Fruit fly (Drosophila melanogaster): Measurements from ENCODE around the gene CG33764.
A peak's percentile ranks its signal among the peaks of the same experiment; 100 is the strongest.

CG33764 gene

dm6 chr3L:4228187-4228836 is 39.0 kb downstream of the CG33764 start (continued):
- TF ChIP-seq sens (GFP tag): peak; percentile 100
- peak; percentile 34 for TF ChIP-seq CG13894 (tag; optimal IDR thresholded peaks at IDR 0.05)
- peak; percentile 87 for TF ChIP-seq Max (GFP tag; optimal IDR thresholded peaks at IDR 0.05)
- peak; percentile 97 for TF ChIP-seq CG17361 (GFP tag; IDR thresholded peaks at IDR 0.05)
- TF ChIP-seq Dfd (GFP tag; optimal IDR thresholded peaks at IDR 0.05): no peak
- TF ChIP-seq CG6689 (GFP tag; IDR thresholded peaks at IDR 0.05): peak; percentile 96
- TF ChIP-seq vnd (GFP tag; IDR thresholded peaks at IDR 0.05; ENCODE audit: partially characterized antibody): no peak
- TF ChIP-seq fd3F (GFP tag; optimal IDR thresholded peaks at IDR 0.05): peak; percentile 84
- TF ChIP-seq ro (GFP tag; IDR thresholded peaks at IDR 0.05): peak; percentile 88
- no peak for TF ChIP-seq hb (GFP tag; IDR thresholded peaks at IDR 0.05; ENCODE audit: partially characterized antibody)
- TF ChIP-seq da (GFP tag; optimal IDR thresholded peaks at IDR 0.05): peak; percentile 83
- TF ChIP-seq pzg (GFP tag; optimal IDR thresholded peaks at IDR 0.05): no peak
- TF ChIP-seq Chrac-16 (GFP tag; optimal IDR thresholded peaks at IDR 0.05): peak; percentile 95
- peak; percentile 98 for TF ChIP-seq Ptx1 (GFP tag; IDR thresholded peaks at IDR 0.05)
- TF ChIP-seq Myb (GFP tag; optimal IDR thresholded peaks at IDR 0.05): peak; percentile 80
- peak; percentile 90; the same call in 2 of the 3 replicates for TF ChIP-seq C15 (GFP tag; IDR thresholded peaks at IDR 0.05)
- no peak for TF ChIP-seq CG34224 (GFP tag; IDR thresholded peaks at IDR 0.05; ENCODE audit: partially characterized antibody)
- TF ChIP-seq Taf1 (GFP tag; IDR thresholded peaks at IDR 0.05): peak; percentile 81
- TF ChIP-seq Meics (GFP tag; optimal IDR thresholded peaks at IDR 0.05): peak; percentile 82
- peak; percentile 78 for TF ChIP-seq CG10321 (GFP tag; IDR thresholded peaks at IDR 0.05)
- TF ChIP-seq CG4730 (GFP tag; IDR thresholded peaks at IDR 0.05): peak; percentile 93
- TF ChIP-seq CG10431 (GFP tag; optimal IDR thresholded peaks at IDR 0.05): peak; percentile 92
- TF ChIP-seq toy (GFP tag; IDR thresholded peaks at IDR 0.05): peak; percentile 73
- peak; percentile 97 for TF ChIP-seq tin (GFP tag; optimal IDR thresholded peaks at IDR 0.05)
- TF ChIP-seq Sry-β (GFP tag; optimal IDR thresholded peaks at IDR 0.05): peak; percentile 57
- peak; percentile 85 for TF ChIP-seq CG7987 (GFP tag; optimal IDR thresholded peaks at IDR 0.05)
- peak; percentile 89 for TF ChIP-seq en (GFP tag; optimal IDR thresholded peaks at IDR 0.05)
- peak; percentile 94 for TF ChIP-seq CG10654 (GFP tag; optimal IDR thresholded peaks at IDR 0.05)
- TF ChIP-seq fd102C (GFP tag; optimal IDR thresholded peaks at IDR 0.05): peak; percentile 46
- TF ChIP-seq ind (GFP tag; optimal IDR thresholded peaks at IDR 0.05): peak; percentile 93
- TF ChIP-seq CG30403 (GFP tag; optimal IDR thresholded peaks at IDR 0.05): peak; percentile 95
- peak; percentile 97 for TF ChIP-seq CG16863 (GFP tag; optimal IDR thresholded peaks at IDR 0.05)
- peak; percentile 69 for TF ChIP-seq CG6854 (GFP tag; optimal IDR thresholded peaks at IDR 0.05)
- TF ChIP-seq CG7271 (tag; optimal IDR thresholded peaks at IDR 0.05): peak; percentile 81
- TF ChIP-seq amos (GFP tag; IDR thresholded peaks at IDR 0.05; ENCODE audit: partially characterized antibody): no peak
- TF ChIP-seq CG13424 (tag; optimal IDR thresholded peaks at IDR 0.05): peak; percentile 98
- TF ChIP-seq CG4820 (GFP tag; optimal IDR thresholded peaks at IDR 0.05): peak; percentile 97
- TF ChIP-seq sqz (GFP tag; optimal IDR thresholded peaks at IDR 0.05): peak; percentile 92
- peak; percentile 78 for TF ChIP-seq sd (tag; optimal IDR thresholded peaks at IDR 0.05)
- TF ChIP-seq Usf (GFP tag; optimal IDR thresholded peaks at IDR 0.05): peak; percentile 78
- peak; percentile 97 for TF ChIP-seq stc (GFP tag; IDR thresholded peaks at IDR 0.05)
- TF ChIP-seq cad (GFP tag; optimal IDR thresholded peaks at IDR 0.05): no peak
- TF ChIP-seq Bteb2 (GFP tag; optimal IDR thresholded peaks at IDR 0.05): peak; percentile 82
- peak; percentile 80 for TF ChIP-seq CG11560 (tag; IDR thresholded peaks at IDR 0.05)
- peak; percentile 93 for TF ChIP-seq Gug (GFP tag; IDR thresholded peaks at IDR 0.05)
- peak; percentile 78 for TF ChIP-seq pho (GFP tag; optimal IDR thresholded peaks at IDR 0.05)
- peak; percentile 65; the same call in 1 of the 2 replicates for TF ChIP-seq wdn (GFP tag; IDR thresholded peaks at IDR 0.05)
- peak; percentile 95 for TF ChIP-seq org-1 (GFP tag; optimal IDR thresholded peaks at IDR 0.05)
- TF ChIP-seq Deaf1 (tag; optimal IDR thresholded peaks at IDR 0.05): peak; percentile 81
- TF ChIP-seq CG6683 (GFP tag; optimal IDR thresholded peaks at IDR 0.05): peak; percentile 85
